Worm (Caenorhabditis elegans) whole organism, L3 larva: Measurements from ENCODE around the gene K02E2.7.

Experiments
- ZK546.5 ChIP-seq: sonication (generic microtip); optimal IDR thresholded peaks from 2 replicates; lab custom pipeline; 2017; ENCODE audit warnings: missing biosample characterization, missing genetic modification characterization
- aly-2 ChIP-seq: fragments of 150-350 bp; optimal IDR thresholded peaks from 2 replicates; lab custom pipeline; 2014; ENCODE audit warnings: missing biosample characterization, missing genetic modification characterization
- ama-1 ChIP-seq: fragments of 150-350 bp; optimal IDR thresholded peaks from 2 replicates; lab custom pipeline; 2018
- ceh-16 ChIP-seq: sonication (generic microtip); optimal IDR thresholded peaks from 2 replicates; lab custom pipeline; 2017; ENCODE audit warnings: missing biosample characterization, missing genetic modification characterization
- ceh-28 ChIP-seq: fragments of 150-350 bp; optimal IDR thresholded peaks from 2 replicates; lab custom pipeline; 2014; ENCODE audit warnings: missing biosample characterization, missing genetic modification reagents, missing genetic modification characterization
- ceh-82 ChIP-seq: fragments of 150-350 bp; optimal IDR thresholded peaks from 2 replicates; lab custom pipeline; 2014; ENCODE audit warnings: missing biosample characterization, missing genetic modification characterization
- ceh-9 ChIP-seq: sonication (generic microtip); optimal IDR thresholded peaks from 2 replicates; lab custom pipeline; 2018; ENCODE audit warnings: missing biosample characterization, missing genetic modification characterization
- daf-12 ChIP-seq: fragments of 150-350 bp; optimal IDR thresholded peaks from 2 replicates; lab custom pipeline; 2014; ENCODE audit warnings: missing biosample characterization, missing genetic modification reagents, missing genetic modification characterization
- egl-27 ChIP-seq: sonication (generic microtip); optimal IDR thresholded peaks from 4 replicates; lab custom pipeline; 2017; ENCODE audit warnings: missing biosample characterization, missing genetic modification reagents, missing genetic modification characterization
- egl-5 ChIP-seq: fragments of 150-350 bp; optimal IDR thresholded peaks from 2 replicates; lab custom pipeline; 2017; ENCODE audit warnings: missing biosample characterization, missing genetic modification reagents, missing genetic modification characterization, inconsistent platforms
- elt-1 ChIP-seq: fragments of 150-350 bp; optimal IDR thresholded peaks from 2 replicates; lab custom pipeline; 2014; ENCODE audit warnings: missing biosample characterization, missing genetic modification characterization
- elt-2 ChIP-seq: sonication (generic microtip); optimal IDR thresholded peaks from 2 replicates; lab custom pipeline; 2016; ENCODE audit warnings: missing genetic modification reagents, mild to moderate bottlenecking, missing genetic modification characterization, missing compliant biosample characterization
- elt-3 ChIP-seq, 3 experiments: fragments of 150-350 bp in 1 of 3; sonication (generic microtip) in 2 of 3; optimal IDR thresholded peaks; 2 replicates in 2 of 3; 4 replicates in 1 of 3; lab custom pipeline; 2014 to 2017; ENCODE audit warnings: missing biosample characterization in 3 of 3, missing genetic modification characterization in 3 of 3
- eor-1 ChIP-seq, 2 experiments: fragments of 150-350 bp; optimal IDR thresholded peaks; 2 replicates each; lab custom pipeline; 2014 to 2018; ENCODE audit warnings: missing biosample characterization in 2 of 2, missing genetic modification characterization in 2 of 2
- fkh-10 ChIP-seq: sonication (generic microtip); optimal IDR thresholded peaks from 2 replicates; lab custom pipeline; 2017; ENCODE audit warnings: missing biosample characterization, missing genetic modification reagents, missing genetic modification characterization
- fkh-2 ChIP-seq: fragments of 150-350 bp; optimal IDR thresholded peaks from 2 replicates; lab custom pipeline; 2014; ENCODE audit warnings: missing biosample characterization, missing genetic modification reagents, missing genetic modification characterization
- hmg-11 ChIP-seq: sonication (generic microtip); optimal IDR thresholded peaks from 2 replicates; lab custom pipeline; 2016; ENCODE audit warnings: missing genetic modification characterization, missing compliant biosample characterization
- jun-1 ChIP-seq: fragments of 150-350 bp; optimal IDR thresholded peaks from 2 replicates; lab custom pipeline; 2014; ENCODE audit warnings: missing biosample characterization, missing genetic modification reagents, missing genetic modification characterization
- lin-39 ChIP-seq: fragments of 150-350 bp; optimal IDR thresholded peaks from 2 replicates; lab custom pipeline; 2018; ENCODE audit warnings: missing biosample characterization, missing genetic modification reagents, missing genetic modification characterization
- lsy-12 ChIP-seq: sonication (generic microtip); optimal IDR thresholded peaks from 2 replicates; lab custom pipeline; 2016; ENCODE audit warnings: mild to moderate bottlenecking, missing genetic modification characterization, missing compliant biosample characterization
- mdl-1 ChIP-seq: fragments of 150-350 bp; optimal IDR thresholded peaks from 2 replicates; lab custom pipeline; 2014; ENCODE audit warnings: missing biosample characterization, missing genetic modification characterization
- mml-1 ChIP-seq: fragments of 150-350 bp; sonication (generic microtip); optimal IDR thresholded peaks from 3 replicates; lab custom pipeline; 2014; ENCODE audit warnings: missing biosample characterization, missing genetic modification characterization
- nfya-1 ChIP-seq: sonication (generic microtip); optimal IDR thresholded peaks from 2 replicates; lab custom pipeline; 2017; ENCODE audit warnings: missing genetic modification characterization, mild to moderate bottlenecking, missing compliant biosample characterization, antibody characterized with exemption, moderate library complexity; ENCODE audit not compliant: insufficient read depth
- nhr-11 ChIP-seq: fragments of 150-350 bp; optimal IDR thresholded peaks from 2 replicates; lab custom pipeline; 2014; ENCODE audit warnings: missing biosample characterization, missing genetic modification characterization
- nhr-237 ChIP-seq: fragments of 150-350 bp; optimal IDR thresholded peaks from 2 replicates; lab custom pipeline; 2014; ENCODE audit warnings: missing biosample characterization, missing genetic modification characterization
- nhr-25 ChIP-seq: sonication (generic microtip); optimal IDR thresholded peaks from 2 replicates; lab custom pipeline; 2017; ENCODE audit warnings: missing biosample characterization, missing genetic modification characterization
- nhr-28 ChIP-seq: fragments of 150-350 bp; optimal IDR thresholded peaks from 2 replicates; lab custom pipeline; 2014; ENCODE audit warnings: missing biosample characterization, missing genetic modification characterization
- nhr-43 ChIP-seq: sonication (generic microtip); optimal IDR thresholded peaks from 2 replicates; lab custom pipeline; 2016; ENCODE audit warnings: mild to moderate bottlenecking, missing genetic modification characterization, missing compliant biosample characterization; ENCODE audit not compliant: poor library complexity, severe bottlenecking
- nhr-67 ChIP-seq: fragments of 150-350 bp; optimal IDR thresholded peaks from 2 replicates; lab custom pipeline; 2014; ENCODE audit warnings: missing biosample characterization, missing genetic modification characterization
- nhr-76 ChIP-seq: fragments of 150-350 bp; sonication (generic microtip); optimal IDR thresholded peaks from 5 replicates; lab custom pipeline; 2014; ENCODE audit warnings: missing biosample characterization, missing genetic modification characterization
- nhr-77 ChIP-seq: fragments of 150-350 bp; optimal IDR thresholded peaks from 2 replicates; lab custom pipeline; 2014; ENCODE audit warnings: missing biosample characterization, missing genetic modification characterization
- pha-4 ChIP-seq: fragments of 150-350 bp; optimal IDR thresholded peaks from 2 replicates; lab custom pipeline; 2014; ENCODE audit warnings: missing biosample characterization, missing genetic modification reagents, missing genetic modification characterization
- pqm-1 ChIP-seq: fragments of 150-350 bp; optimal IDR thresholded peaks from 2 replicates; lab custom pipeline; 2017; ENCODE audit warnings: missing biosample characterization, missing genetic modification characterization, inconsistent platforms
- sea-2 ChIP-seq: fragments of 150-350 bp; sonication (generic microtip); optimal IDR thresholded peaks from 4 replicates; lab custom pipeline; 2014; ENCODE audit warnings: missing biosample characterization, missing genetic modification reagents, missing genetic modification characterization
- snpc-4 ChIP-seq: fragments of 150-350 bp; optimal IDR thresholded peaks from 2 replicates; lab custom pipeline; 2014; ENCODE audit warnings: missing biosample characterization, missing genetic modification characterization
- zag-1 ChIP-seq: fragments of 150-350 bp; optimal IDR thresholded peaks from 2 replicates; lab custom pipeline; 2014; ENCODE audit warnings: missing biosample characterization, missing genetic modification characterization
- ztf-11 ChIP-seq: fragments of 150-350 bp; optimal IDR thresholded peaks from 2 replicates; lab custom pipeline; 2014; ENCODE audit warnings: missing biosample characterization, missing genetic modification characterization
- ztf-4 ChIP-seq: fragments of 150-350 bp; optimal IDR thresholded peaks from 2 replicates; lab custom pipeline; 2014; ENCODE audit warnings: missing biosample characterization, missing genetic modification characterization

Gene K02E2.7

DNA sequence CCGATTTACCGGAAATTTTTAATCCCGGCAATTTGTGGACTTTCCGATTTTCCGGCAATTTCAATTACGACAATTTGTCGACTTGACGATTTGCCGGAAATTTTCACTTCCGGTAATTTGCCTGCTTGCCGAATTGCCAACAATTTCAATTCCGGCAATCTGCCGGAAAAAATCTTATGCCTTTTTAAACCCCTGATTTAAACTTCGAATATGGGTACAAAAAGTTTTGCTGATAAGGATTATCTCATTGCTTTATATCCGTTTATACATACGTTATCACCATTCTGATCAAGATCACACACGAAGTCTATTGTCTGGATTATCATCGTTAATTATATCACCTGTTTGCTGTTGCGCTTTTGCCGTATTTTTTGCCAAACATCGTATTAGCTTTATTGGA is 30.4 kb downstream of the K02E2.7 start, which contains the start of gene grd-11:
grd-11 (plus strand) TSS at position 301 of the 400 bp plus-strand sequence.
- TF ChIP-seq ZK546.5 (tag; lab: Kevin White, UChicago) (no peak), egl-5 (tag; lab: Kevin White, UChicago) (no peak), nhr-28 (no peak), egl-27 (tag; lab: Kevin White, UChicago) (no peak), hmg-11 (tag; lab: Kevin White, UChicago) (no peak), pqm-1 (tag; lab: Kevin White, UChicago) (no peak), mml-1 (tag; lab: Kevin White, UChicago) (no peak), lin-39 (tag; lab: Kevin White, UChicago) (no peak), eor-1 (tag; optimal IDR thresholded peaks at IDR 0.05; lab: Kevin White, UChicago) (no peak)

ce11 chrV:20351195-20351594 is 35.6 kb downstream of the K02E2.7 start, which contains the start of gene K02E2.1:
K02E2.1 (plus strand) TSS chrV:20351495.
- TF ChIP-seq hmg-11 (tag; lab: Kevin White, UChicago) (no peak), nhr-43 (no peak), nhr-25 (tag; lab: Kevin White, UChicago) (no peak), lin-39 (tag; lab: Kevin White, UChicago) (no peak), nhr-11 (no peak), daf-12 (tag; lab: Kevin White, UChicago) (no peak), mdl-1 (tag; lab: Kevin White, UChicago) (no peak), aly-2 (no peak), nfya-1 (tag; lab: Kevin White, UChicago) (no peak), ztf-4 (tag; lab: Kevin White, UChicago) (no peak), elt-2 (tag; lab: Kevin White, UChicago) (no peak), nhr-28 (no peak)

DNA sequence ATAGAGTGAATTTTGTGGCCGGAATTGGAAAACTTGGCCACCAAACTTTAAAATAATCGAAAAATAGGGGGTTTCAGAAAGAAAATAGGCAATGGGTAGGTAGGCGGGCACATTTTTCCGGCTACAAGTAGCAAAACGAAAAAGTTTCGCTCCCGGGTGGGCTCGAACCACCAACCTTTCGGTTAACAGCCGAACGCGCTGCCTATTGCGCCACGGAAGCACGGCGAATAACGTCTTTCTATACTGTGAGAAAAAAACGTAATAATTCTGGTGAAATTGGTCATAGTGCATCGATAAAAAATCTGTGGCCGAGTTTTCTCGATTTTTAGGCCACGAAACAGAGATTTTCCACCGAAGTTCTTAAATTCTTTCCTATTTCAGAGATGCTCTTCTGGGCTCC is 36.5 kb downstream of the K02E2.7 start:
- TF ChIP-seq ceh-28: no peak
- no peak for TF ChIP-seq nhr-77
- TF ChIP-seq fkh-10 (GFP tag; lab: Kevin White, UChicago): no peak
- no peak for TF ChIP-seq aly-2
- TF ChIP-seq nhr-25 (tag; lab: Kevin White, UChicago): no peak
- no peak for TF ChIP-seq elt-2 (tag; lab: Kevin White, UChicago)
- no peak for TF ChIP-seq nhr-237 (tag; lab: Kevin White, UChicago)
- TF ChIP-seq ceh-16: no peak
- no peak for TF ChIP-seq lin-39 (tag; lab: Kevin White, UChicago)
- no peak for TF ChIP-seq ceh-9
- no peak for TF ChIP-seq mdl-1 (tag; lab: Kevin White, UChicago)
- TF ChIP-seq mml-1 (tag; lab: Kevin White, UChicago): no peak
- no peak for TF ChIP-seq jun-1 (tag; lab: Kevin White, UChicago)
- no peak for TF ChIP-seq ztf-11 (tag; lab: Kevin White, UChicago)
- TF ChIP-seq eor-1 (tag; optimal IDR thresholded peaks at IDR 0.05; lab: Kevin White, UChicago): no peak
- TF ChIP-seq sea-2: no peak
- TF ChIP-seq elt-3 (tag; optimal IDR thresholded peaks at IDR 0.05; lab: Kevin White, UChicago): no peak
- TF ChIP-seq lsy-12 (tag; lab: Kevin White, UChicago): no peak
- TF ChIP-seq ZK546.5 (tag; lab: Kevin White, UChicago): no peak
- no peak for TF ChIP-seq nfya-1 (tag; lab: Kevin White, UChicago)

DNA sequence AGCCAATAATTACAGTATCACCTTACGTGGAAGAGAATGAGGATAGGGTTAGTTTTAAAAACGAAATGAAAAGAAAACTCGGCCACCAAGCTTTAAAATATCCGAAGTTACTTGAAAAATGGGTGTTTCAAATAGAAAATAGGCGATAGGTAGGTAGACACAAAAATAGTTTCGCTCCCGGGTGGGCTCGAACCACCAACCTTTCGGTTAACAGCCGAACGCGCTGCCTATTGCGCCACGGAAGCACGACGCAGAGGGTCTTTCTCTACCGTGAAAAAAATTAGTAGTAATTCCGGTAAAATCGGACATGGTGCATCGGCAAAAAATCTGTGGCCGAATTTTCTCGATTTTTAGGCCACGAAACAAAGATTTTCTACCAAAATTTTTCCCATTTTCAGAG is 39.2 kb downstream of the K02E2.7 start:
- no peak for TF ChIP-seq mdl-1 (tag; lab: Kevin White, UChicago)

- no peak for TF ChIP-seq ceh-82
- no peak for TF ChIP-seq ceh-16
- TF ChIP-seq egl-27 (tag; lab: Kevin White, UChicago): no peak
- no peak for TF ChIP-seq eor-1 (tag; optimal IDR thresholded peaks at IDR 0.05; lab: Kevin White, UChicago)
- TF ChIP-seq elt-1 (tag; lab: Kevin White, UChicago): no peak
- no peak for TF ChIP-seq snpc-4 (tag; lab: Kevin White, UChicago)
- no peak for TF ChIP-seq nhr-76
- no peak for TF ChIP-seq zag-1 (tag; lab: Kevin White, UChicago)
- no peak for TF ChIP-seq ama-1 (lab: Kevin White, UChicago)
- TF ChIP-seq pha-4 (tag; lab: Kevin White, UChicago): no peak
- no peak for TF ChIP-seq nhr-67 (tag; lab: Kevin White, UChicago)
- TF ChIP-seq hmg-11 (tag; lab: Kevin White, UChicago): no peak
- TF ChIP-seq lsy-12 (tag; lab: Kevin White, UChicago): no peak
- TF ChIP-seq fkh-2 (tag; lab: Kevin White, UChicago): no peak
- no peak for TF ChIP-seq aly-2
- no peak for TF ChIP-seq jun-1 (tag; lab: Kevin White, UChicago)
- TF ChIP-seq nhr-43: no peak
- TF ChIP-seq fkh-10 (GFP tag; lab: Kevin White, UChicago): no peak
These were observed 42.0 kb downstream of the K02E2.7 start, which contains the start of gene Y38H6A.3 for ce11 chrV:20344889-20345288. Y38H6A.3 (plus strand) TSS chrV:20345189.
